Worm (Caenorhabditis elegans) whole organism, L1 larva: Measurements from ENCODE around the gene mpz-5.
A peak's percentile ranks its signal among the peaks of the same experiment; 100 is the strongest.

Source experiments
- C04F5.9 ChIP-seq: sonication (generic microtip); optimal IDR thresholded peaks from 2 replicates; lab custom pipeline; 2016; ENCODE audit warnings: missing genetic modification characterization, missing compliant biosample characterization
- C16A3.4 ChIP-seq: fragments of 150-350 bp; optimal IDR thresholded peaks from 2 replicates; lab custom pipeline; 2014; ENCODE audit warnings: missing biosample characterization, missing genetic modification characterization
- C34B4.2 ChIP-seq: sonication (generic microtip); optimal IDR thresholded peaks from 2 replicates; lab custom pipeline; 2017; ENCODE audit warnings: mild to moderate bottlenecking, missing genetic modification characterization, missing compliant biosample characterization
- F16B12.6 ChIP-seq: fragments of 150-350 bp; optimal IDR thresholded peaks from 2 replicates; lab custom pipeline; 2014; ENCODE audit warnings: missing biosample characterization, missing genetic modification characterization
- Y116A8C.19 ChIP-seq: sonication (generic microtip); optimal IDR thresholded peaks from 2 replicates; lab custom pipeline; 2016; ENCODE audit warnings: missing compliant biosample characterization, missing genetic modification characterization, borderline replicate concordance
- aha-1 ChIP-seq: fragments of 150-350 bp; optimal IDR thresholded peaks from 2 replicates; lab custom pipeline; 2014; ENCODE audit warnings: missing biosample characterization, missing genetic modification characterization
- aly-2 ChIP-seq: fragments of 150-350 bp; optimal IDR thresholded peaks from 2 replicates; lab custom pipeline; 2014; ENCODE audit warnings: missing biosample characterization, missing genetic modification characterization
- ama-1 ChIP-seq: fragments of 150-350 bp; optimal IDR thresholded peaks from 2 replicates; lab custom pipeline; 2014
- blmp-1 ChIP-seq: fragments of 150-350 bp; optimal IDR thresholded peaks from 2 replicates; lab custom pipeline; 2014; ENCODE audit warnings: missing biosample characterization, missing genetic modification characterization
- ceh-63 ChIP-seq: fragments of 200-800 bp; sonication (Bioruptor generic); optimal IDR thresholded peaks from 2 replicates; lab custom pipeline; 2018; ENCODE audit warnings: mild to moderate bottlenecking, missing genetic modification characterization, missing compliant biosample characterization
- ceh-8 ChIP-seq: fragments of 200-800 bp; sonication (Bioruptor generic); optimal IDR thresholded peaks from 2 replicates; lab custom pipeline; 2018; ENCODE audit warnings: mild to moderate bottlenecking, missing genetic modification characterization, moderate library complexity, missing compliant biosample characterization
- ceh-82 ChIP-seq, 3 experiments: fragments of 150-350 bp in 1 of 3; sonication (generic microtip) in 2 of 3; optimal IDR thresholded peaks; 2 replicates each; lab custom pipeline; 2014 to 2017; ENCODE audit warnings: missing biosample characterization in 3 of 3, missing genetic modification characterization in 3 of 3
- ceh-88 ChIP-seq: fragments of 200-800 bp; sonication (Bioruptor generic); IDR thresholded peaks from 2 replicates; pipeline ENCODE4 v1.3.6; 2022; ENCODE audit warnings: missing genetic modification characterization, missing compliant biosample characterization
- egl-27 ChIP-seq, 2 experiments: fragments of 150-350 bp in 1 of 2; sonication (generic microtip); optimal IDR thresholded peaks; 3 replicates each; lab custom pipeline; 2017 to 2018; ENCODE audit warnings: missing biosample characterization in 2 of 2, missing genetic modification characterization in 2 of 2, missing genetic modification reagents in 2 of 2
- fkh-10 ChIP-seq: sonication (generic microtip); optimal IDR thresholded peaks from 2 replicates; lab custom pipeline; 2017; ENCODE audit warnings: missing biosample characterization, missing genetic modification reagents, missing genetic modification characterization
- fkh-4 ChIP-seq: sonication (generic microtip); optimal IDR thresholded peaks from 2 replicates; lab custom pipeline; 2016; ENCODE audit warnings: missing compliant biosample characterization, missing genetic modification characterization, borderline replicate concordance
- fkh-8 ChIP-seq: sonication (generic microtip); optimal IDR thresholded peaks from 2 replicates; lab custom pipeline; 2016; ENCODE audit warnings: mild to moderate bottlenecking, missing genetic modification characterization, missing compliant biosample characterization
- hlh-17 ChIP-seq: fragments of 200-800 bp; sonication (Bioruptor generic); optimal IDR thresholded peaks from 2 replicates; lab custom pipeline; 2018; ENCODE audit warnings: missing genetic modification characterization, mild to moderate bottlenecking, missing compliant biosample characterization, moderate library complexity, borderline replicate concordance
- irx-1 ChIP-seq: sonication (generic microtip); optimal IDR thresholded peaks from 2 replicates; lab custom pipeline; 2016; ENCODE audit warnings: missing genetic modification characterization, missing compliant biosample characterization
- isw-1 ChIP-seq: fragments of 200-800 bp; sonication (Bioruptor generic); IDR thresholded peaks from 2 replicates; pipeline ENCODE4 v1.3.6; 2022; ENCODE audit warnings: missing genetic modification characterization, missing compliant biosample characterization
- jun-1 ChIP-seq: fragments of 150-350 bp; optimal IDR thresholded peaks from 2 replicates; lab custom pipeline; 2014; ENCODE audit warnings: missing biosample characterization, missing genetic modification reagents, missing genetic modification characterization
- lin-14 ChIP-seq: fragments of 200-800 bp; sonication (Bioruptor generic); optimal IDR thresholded peaks from 2 replicates; lab custom pipeline; 2018; ENCODE audit warnings: mild to moderate bottlenecking, missing genetic modification characterization, moderate library complexity, missing compliant biosample characterization
- lir-3 ChIP-seq: sonication (generic microtip); optimal IDR thresholded peaks from 2 replicates; lab custom pipeline; 2016; ENCODE audit warnings: mild to moderate bottlenecking, missing genetic modification characterization, moderate library complexity, missing compliant biosample characterization; ENCODE audit not compliant: poor library complexity
- lsy-2 ChIP-seq, 2 experiments: fragments of 150-350 bp; optimal IDR thresholded peaks; 2 replicates each; lab custom pipeline; 2014; ENCODE audit warnings: missing biosample characterization in 2 of 2, missing genetic modification characterization in 2 of 2
- mab-9 ChIP-seq: fragments of 200-800 bp; sonication (Bioruptor generic); IDR thresholded peaks from 2 replicates; pipeline ENCODE4 v1.3.6; 2022; ENCODE audit warnings: missing genetic modification reagents, missing genetic modification characterization, missing compliant biosample characterization
- mep-1 ChIP-seq: fragments of 150-350 bp; optimal IDR thresholded peaks from 2 replicates; lab custom pipeline; 2014; ENCODE audit warnings: missing biosample characterization, missing genetic modification characterization
- nhr-47 ChIP-seq: sonication (generic microtip); optimal IDR thresholded peaks from 2 replicates; lab custom pipeline; 2016; ENCODE audit warnings: mild to moderate bottlenecking, missing genetic modification characterization, moderate library complexity, missing compliant biosample characterization
- nhr-71 ChIP-seq: sonication (generic microtip); optimal IDR thresholded peaks from 2 replicates; lab custom pipeline; 2016; ENCODE audit warnings: mild to moderate bottlenecking, missing genetic modification characterization, moderate library complexity, missing compliant biosample characterization
- nhr-76 ChIP-seq: sonication (generic microtip); optimal IDR thresholded peaks from 2 replicates; lab custom pipeline; 2017; ENCODE audit warnings: missing biosample characterization, missing genetic modification characterization
- nhr-84 ChIP-seq: sonication (generic microtip); optimal IDR thresholded peaks from 2 replicates; lab custom pipeline; 2017; ENCODE audit warnings: missing biosample characterization, missing genetic modification characterization
- nhr-85 ChIP-seq: sonication (generic microtip); peaks from one replicate; lab custom pipeline; 2016; ENCODE audit warnings: missing genetic modification characterization, inconsistent platforms, missing compliant biosample characterization
- pax-3 ChIP-seq: fragments of 200-800 bp; sonication (Bioruptor generic); optimal IDR thresholded peaks from 2 replicates; lab custom pipeline; 2018; ENCODE audit warnings: mild to moderate bottlenecking, missing genetic modification characterization, moderate library complexity, missing compliant biosample characterization
- sup-37 ChIP-seq: fragments of 200-800 bp; sonication (Bioruptor generic); optimal IDR thresholded peaks from 2 replicates; lab custom pipeline; 2018; ENCODE audit warnings: mild to moderate bottlenecking, missing genetic modification characterization, missing compliant biosample characterization
- swsn-7 ChIP-seq: sonication (generic microtip); optimal IDR thresholded peaks from 2 replicates; lab custom pipeline; 2016; ENCODE audit warnings: missing genetic modification characterization, missing compliant biosample characterization
- tbx-2 ChIP-seq: sonication (generic microtip); optimal IDR thresholded peaks from 2 replicates; lab custom pipeline; 2016; ENCODE audit warnings: missing genetic modification characterization, missing compliant biosample characterization
- vab-15 ChIP-seq: sonication (generic microtip); optimal IDR thresholded peaks from 2 replicates; lab custom pipeline; 2017; ENCODE audit warnings: missing genotype, mild to moderate bottlenecking, missing genetic modification characterization, missing compliant biosample characterization
- xbp-1 ChIP-seq: sonication (generic microtip); optimal IDR thresholded peaks from 2 replicates; lab custom pipeline; 2016; ENCODE audit warnings: missing genetic modification characterization, missing compliant biosample characterization
- zag-1 ChIP-seq: fragments of 150-350 bp; optimal IDR thresholded peaks from 2 replicates; lab custom pipeline; 2014; ENCODE audit warnings: missing biosample characterization, missing genetic modification characterization

mpz-5 gene

DNA sequence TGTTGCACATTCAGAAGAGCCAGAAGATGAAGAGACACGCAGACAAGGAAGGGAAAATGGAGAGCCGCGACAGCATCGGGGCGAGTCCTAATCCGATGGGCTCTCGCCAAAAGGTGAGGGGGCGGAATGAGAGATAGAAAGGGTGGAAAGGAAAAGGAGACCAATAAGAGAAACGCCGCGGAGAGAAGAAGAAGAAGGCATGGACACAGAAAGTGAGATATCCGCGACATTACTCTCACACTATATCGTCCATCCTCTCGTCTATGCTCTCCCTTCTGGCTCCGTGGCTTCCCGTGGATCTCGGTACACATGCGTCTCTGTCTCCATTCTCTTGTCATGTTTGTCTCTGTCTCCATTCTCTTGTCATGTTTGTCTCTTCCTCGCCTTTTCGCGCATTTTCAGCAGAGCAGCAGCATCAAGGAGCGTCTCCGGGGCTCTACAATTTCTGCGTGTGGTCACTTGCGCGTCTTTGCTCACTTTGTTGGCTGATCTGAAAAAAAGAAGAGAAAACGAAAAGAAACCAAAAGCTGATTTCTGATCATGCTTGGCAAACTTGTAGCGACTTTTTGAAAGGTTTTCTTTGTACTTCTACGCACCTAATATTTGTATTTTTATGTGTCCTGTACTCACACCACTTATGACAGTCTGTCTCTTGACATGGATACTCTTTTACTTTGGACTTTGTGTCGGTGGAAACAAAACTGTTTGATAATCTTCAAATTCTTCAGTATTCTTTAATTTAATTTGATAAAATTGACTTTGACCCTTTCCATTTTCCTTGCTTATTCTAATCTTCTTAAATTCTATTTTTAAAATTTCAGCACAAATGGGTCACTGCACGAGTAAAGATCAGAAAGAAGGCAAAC, 29.8 kb upstream of the mpz-5 start, which contains the start of gene gpa-7 (continued):
- TF ChIP-seq jun-1 (tag; lab: Kevin White, UChicago) (peak; percentile 49), ceh-88 (no peak), irx-1 (tag; lab: Kevin White, UChicago) (peak; percentile 28), blmp-1 (tag; lab: Kevin White, UChicago) (peak; percentile 89), ceh-82 (tag; optimal IDR thresholded peaks at IDR 0.05; lab: Kevin White, UChicago) (peak in 2 of 3 experiments; percentile 54 to 65), swsn-7 (peak; percentile 76), lir-3 (tag; lab: Kevin White, UChicago) (no peak), nhr-71 (tag; lab: Kevin White, UChicago) (peak; percentile 86), sup-37 (GFP tag; lab: Kevin White, UChicago) (no peak), mep-1 (tag; lab: Kevin White, UChicago) (peak; percentile 32), xbp-1 (tag; lab: Kevin White, UChicago) (peak; percentile 46)

DNA sequence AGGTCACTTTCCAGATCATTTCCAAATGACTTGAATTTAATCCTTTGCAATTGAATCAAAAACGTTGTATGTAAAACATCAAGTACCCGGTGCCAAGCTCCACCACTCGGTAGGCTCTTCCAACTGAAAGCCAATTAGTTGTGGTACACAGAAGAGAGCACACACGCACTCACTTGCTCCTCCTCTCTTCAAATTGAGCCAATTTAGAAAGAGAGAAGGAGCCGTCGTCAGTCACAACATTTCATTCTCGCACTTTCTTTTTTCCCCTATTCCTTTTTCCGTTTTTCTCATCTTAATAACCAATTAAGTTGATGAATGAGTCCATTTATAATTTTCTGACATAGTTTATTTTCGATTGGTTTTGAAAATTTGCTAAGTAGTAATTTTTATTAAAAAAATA, 24.6 kb upstream of the mpz-5 start:
- TF ChIP-seq lin-14 (GFP tag; lab: Kevin White, UChicago), result peak; percentile 78
- no peak for TF ChIP-seq fkh-8 (tag; lab: Kevin White, UChicago)
- no peak for TF ChIP-seq C04F5.9 (tag; lab: Kevin White, UChicago)
- no peak for TF ChIP-seq nhr-76 (tag; lab: Kevin White, UChicago)
- TF ChIP-seq swsn-7, result no peak
- peak; percentile 34 for TF ChIP-seq nhr-47 (tag; lab: Kevin White, UChicago)
- TF ChIP-seq fkh-10 (GFP tag; lab: Kevin White, UChicago), result peak; percentile 12
- TF ChIP-seq nhr-84 (tag; lab: Kevin White, UChicago), result no peak
- no peak for TF ChIP-seq C34B4.2 (tag; lab: Kevin White, UChicago)
- no peak for TF ChIP-seq jun-1 (tag; lab: Kevin White, UChicago)
- TF ChIP-seq egl-27 (tag; optimal IDR thresholded peaks at IDR 0.05; lab: Kevin White, UChicago), result no peak
- TF ChIP-seq ceh-82 (tag; optimal IDR thresholded peaks at IDR 0.05; lab: Kevin White, UChicago), result no peak
- TF ChIP-seq ceh-63 (GFP tag; lab: Kevin White, UChicago), result peak; percentile 12
- TF ChIP-seq sup-37 (GFP tag; lab: Kevin White, UChicago), result no peak
- TF ChIP-seq isw-1 (GFP tag; lab: Robert Waterston, UW), result no peak
- no peak for TF ChIP-seq hlh-17
- TF ChIP-seq C16A3.4 (tag; lab: Kevin White, UChicago), result no peak
- peak; percentile 17 for TF ChIP-seq tbx-2 (tag; lab: Kevin White, UChicago)
- TF ChIP-seq F16B12.6, result no peak
- no peak for TF ChIP-seq fkh-4 (tag; lab: Kevin White, UChicago)
- TF ChIP-seq mab-9 (GFP tag; lab: Robert Waterston, UW), result no peak
- no peak for TF ChIP-seq aly-2 (tag; lab: Kevin White, UChicago)
- no peak for TF ChIP-seq irx-1 (tag; lab: Kevin White, UChicago)
- TF ChIP-seq pax-3, result no peak
- TF ChIP-seq ceh-8, result peak; percentile 63
- no peak for TF ChIP-seq Y116A8C.19 (tag; lab: Kevin White, UChicago)
- no peak for TF ChIP-seq vab-15 (tag; lab: Kevin White, UChicago)
- no peak for TF ChIP-seq zag-1
- no peak for TF ChIP-seq aha-1 (tag; lab: Kevin White, UChicago)
- TF ChIP-seq lsy-2 (tag; optimal IDR thresholded peaks at IDR 0.05; lab: Kevin White, UChicago), result peak in 1 of 2 experiments; percentile 19
- no peak for TF ChIP-seq ceh-88
- TF ChIP-seq ama-1, result no peak
- TF ChIP-seq nhr-85 (tag; lab: Kevin White, UChicago), result no peak
- TF ChIP-seq nhr-71 (tag; lab: Kevin White, UChicago), result peak; percentile 46
- TF ChIP-seq, all 84 proteins: peak for 8
